Worm (Caenorhabditis elegans) whole organism, young adult: ENCODE measurements around the gene F20B10.3.

Experiments
- C17E4.6 ChIP-seq: fragments of 200-800 bp; sonication (Bioruptor generic); IDR thresholded peaks from 2 replicates; pipeline ENCODE4 v1.3.6; 2022; ENCODE audit warnings: missing genetic modification reagents, missing genetic modification characterization, missing compliant biosample characterization
- D2030.7 ChIP-seq: fragments of 200-800 bp; sonication (Bioruptor generic); IDR thresholded peaks from 2 replicates; pipeline ENCODE4 v1.3.6; 2022; ENCODE audit warnings: missing genetic modification reagents, missing genetic modification characterization, missing compliant biosample characterization
- F10E7.11 ChIP-seq: sonication (generic microtip); optimal IDR thresholded peaks from 2 replicates; lab custom pipeline; 2017; ENCODE audit warnings: mild to moderate bottlenecking, missing genetic modification characterization, moderate library complexity, missing compliant biosample characterization
- F33H1.4 ChIP-seq: fragments of 200-800 bp; sonication (Bioruptor generic); IDR thresholded peaks from 2 replicates; pipeline ENCODE4 v1.3.6; 2022; ENCODE audit warnings: missing genetic modification reagents, missing genetic modification characterization, missing compliant biosample characterization
- F57C9.4 ChIP-seq: sonication (generic microtip); optimal IDR thresholded peaks from 2 replicates; lab custom pipeline; 2017; ENCODE audit warnings: mild to moderate bottlenecking, missing genetic modification characterization, missing compliant biosample characterization
- K11D2.4 ChIP-seq: fragments of 200-800 bp; sonication (Bioruptor generic); IDR thresholded peaks from 2 replicates; pipeline ENCODE4 v1.3.6; 2022; ENCODE audit warnings: missing genetic modification reagents, missing genetic modification characterization, missing compliant biosample characterization
- Y95B8A.8 ChIP-seq: fragments of 200-800 bp; sonication (Bioruptor generic); IDR thresholded peaks from 2 replicates; pipeline ENCODE4 v1.3.6; 2022; ENCODE audit warnings: missing genetic modification reagents, missing genetic modification characterization, missing compliant biosample characterization
- ZK185.1 ChIP-seq: sonication (generic microtip); optimal IDR thresholded peaks from 2 replicates; lab custom pipeline; 2016; ENCODE audit warnings: mild to moderate bottlenecking, missing genetic modification characterization, missing compliant biosample characterization; ENCODE audit not compliant: poor library complexity, severe bottlenecking
- attf-5 ChIP-seq: fragments of 200-800 bp; sonication (Bioruptor generic); optimal IDR thresholded peaks from 2 replicates; lab custom pipeline; 2018; ENCODE audit warnings: mild to moderate bottlenecking, missing genetic modification characterization, missing compliant biosample characterization
- cebp-2 ChIP-seq: fragments of 200-800 bp; sonication (Bioruptor generic); IDR thresholded peaks from 2 replicates; pipeline ENCODE4 v1.3.6; 2022; ENCODE audit warnings: missing genetic modification characterization, missing compliant biosample characterization
- ceh-27 ChIP-seq: fragments of 200-800 bp; sonication (Bioruptor generic); optimal IDR thresholded peaks from 2 replicates; lab custom pipeline; 2018; ENCODE audit warnings: mild to moderate bottlenecking, missing genetic modification characterization, moderate library complexity, missing compliant biosample characterization
- ceh-91 ChIP-seq: fragments of 200-800 bp; sonication (Bioruptor generic); IDR thresholded peaks from 2 replicates; pipeline ENCODE4 v1.3.6; 2022; ENCODE audit warnings: missing genetic modification reagents, missing genetic modification characterization, missing compliant biosample characterization
- chd-7 ChIP-seq: sonication (generic microtip); optimal IDR thresholded peaks from 2 replicates; lab custom pipeline; 2016; ENCODE audit warnings: mild to moderate bottlenecking, missing genetic modification characterization, moderate library complexity, missing compliant biosample characterization
- die-1 ChIP-seq: sonication (generic microtip); optimal IDR thresholded peaks from 2 replicates; lab custom pipeline; 2016; ENCODE audit warnings: missing genotype, mild to moderate bottlenecking, missing genetic modification characterization, missing compliant biosample characterization
- dpff-1 ChIP-seq: sonication (generic microtip); optimal IDR thresholded peaks from 2 replicates; lab custom pipeline; 2017; ENCODE audit warnings: mild to moderate bottlenecking, missing genetic modification characterization, missing compliant biosample characterization
- dpl-1 ChIP-seq: fragments of 150-350 bp; optimal IDR thresholded peaks from 2 replicates; lab custom pipeline; 2014; ENCODE audit warnings: missing biosample characterization, missing genetic modification reagents, missing genetic modification characterization
- efl-1 ChIP-seq: fragments of 150-350 bp; optimal IDR thresholded peaks from 2 replicates; lab custom pipeline; 2014; ENCODE audit warnings: missing biosample characterization, missing genetic modification reagents, missing genetic modification characterization
- egl-44 ChIP-seq: fragments of 200-800 bp; sonication (Bioruptor generic); IDR thresholded peaks from 2 replicates; pipeline ENCODE4 v1.3.6; 2022; ENCODE audit warnings: missing genetic modification reagents, missing genetic modification characterization, missing compliant biosample characterization
- egrh-3 ChIP-seq: fragments of 200-800 bp; sonication (Bioruptor generic); IDR thresholded peaks from 2 replicates; pipeline ENCODE4 v1.3.6; 2022; ENCODE audit warnings: missing genetic modification reagents, missing genetic modification characterization, missing compliant biosample characterization
- ekl-4 ChIP-seq: fragments of 200-800 bp; sonication (Bioruptor generic); IDR thresholded peaks from 2 replicates; pipeline ENCODE4 v1.3.6; 2022; ENCODE audit warnings: missing genetic modification reagents, missing genetic modification characterization, missing compliant biosample characterization
- ets-4 ChIP-seq: fragments of 200-800 bp; sonication (Bioruptor generic); optimal IDR thresholded peaks from 2 replicates; lab custom pipeline; 2018; ENCODE audit warnings: mild to moderate bottlenecking, missing genetic modification characterization, missing compliant biosample characterization
- fkh-3 ChIP-seq: sonication (generic microtip); optimal IDR thresholded peaks from 2 replicates; lab custom pipeline; 2016; ENCODE audit warnings: mild to moderate bottlenecking, missing genetic modification characterization, missing compliant biosample characterization
- him-1 ChIP-seq: sonication (generic microtip); optimal IDR thresholded peaks from 2 replicates; lab custom pipeline; 2016; ENCODE audit warnings: missing genotype, missing genetic modification reagents, missing genetic modification characterization, missing compliant biosample characterization
- hmg-1.2 ChIP-seq: fragments of 200-800 bp; sonication (Bioruptor generic); IDR thresholded peaks from 2 replicates; pipeline ENCODE4 v1.3.6; 2022; ENCODE audit warnings: missing genetic modification reagents, missing genetic modification characterization, missing compliant biosample characterization
- let-526 ChIP-seq: fragments of 200-800 bp; sonication (Bioruptor generic); IDR thresholded peaks from 2 replicates; pipeline ENCODE4 v1.3.6; 2022; ENCODE audit warnings: missing genetic modification reagents, missing genetic modification characterization, missing compliant biosample characterization
- let-607 ChIP-seq, 2 experiments: fragments of 200-800 bp in 1 of 2; sonication (Bioruptor generic) in 1 of 2; sonication (generic microtip) in 1 of 2; optimal IDR thresholded peaks; 2 replicates each; lab custom pipeline; 2016 to 2018; ENCODE audit warnings: mild to moderate bottlenecking in 2 of 2, missing compliant biosample characterization in 2 of 2, missing genetic modification characterization in 2 of 2, moderate library complexity in 2 of 2, missing genotype in 1 of 2
- lin-26 ChIP-seq: fragments of 200-800 bp; sonication (Bioruptor generic); IDR thresholded peaks from 2 replicates; pipeline ENCODE4 v1.3.6; 2022; ENCODE audit warnings: missing genetic modification reagents, missing genetic modification characterization, missing compliant biosample characterization
- lin-54 ChIP-seq: fragments of 200-800 bp; sonication (Bioruptor generic); optimal IDR thresholded peaks from 2 replicates; lab custom pipeline; 2018; ENCODE audit warnings: mild to moderate bottlenecking, missing genetic modification characterization, missing compliant biosample characterization
- lir-1 ChIP-seq: fragments of 200-800 bp; sonication (Bioruptor generic); conservative IDR thresholded peaks from 2 replicates; pipeline ENCODE4 v1.3.6; 2022; ENCODE audit warnings: missing genetic modification reagents, missing genetic modification characterization, missing compliant biosample characterization
- lsl-1 ChIP-seq: fragments of 200-800 bp; sonication (Bioruptor generic); optimal IDR thresholded peaks from 2 replicates; lab custom pipeline; 2018; ENCODE audit warnings: mild to moderate bottlenecking, missing genetic modification characterization, moderate library complexity, missing compliant biosample characterization
- madf-10 ChIP-seq: sonication (generic microtip); optimal IDR thresholded peaks from 2 replicates; lab custom pipeline; 2016; ENCODE audit warnings: mild to moderate bottlenecking, missing genetic modification characterization, missing compliant biosample characterization
- madf-6 ChIP-seq: fragments of 200-800 bp; sonication (Bioruptor generic); IDR thresholded peaks from 2 replicates; pipeline ENCODE4 v1.3.6; 2022; ENCODE audit warnings: missing genetic modification reagents, missing genetic modification characterization, missing compliant biosample characterization
- madf-8 ChIP-seq: fragments of 200-800 bp; sonication (Bioruptor generic); conservative IDR thresholded peaks from 2 replicates; pipeline ENCODE4 v1.3.6; 2022; ENCODE audit warnings: missing genetic modification reagents, missing genetic modification characterization, missing compliant biosample characterization
- mxl-1 ChIP-seq: sonication (generic microtip); optimal IDR thresholded peaks from 2 replicates; lab custom pipeline; 2016; ENCODE audit warnings: missing genetic modification characterization, missing compliant biosample characterization
- rcor-1 ChIP-seq: fragments of 200-800 bp; sonication (Bioruptor generic); IDR thresholded peaks from 2 replicates; pipeline ENCODE4 v1.3.6; 2022; ENCODE audit warnings: missing genetic modification reagents, missing genetic modification characterization, missing compliant biosample characterization
- snpc-4 ChIP-seq, 5 experiments: fragments of 150-350 bp in 1 of 5; sonication (generic microtip) in 4 of 5; optimal IDR thresholded peaks; 2 replicates each; lab custom pipeline; 2014 to 2018; ENCODE audit warnings: missing genetic modification characterization in 5 of 5, missing biosample characterization in 3 of 5, antibody characterized with exemption in 2 of 5, mild to moderate bottlenecking in 2 of 5, missing compliant biosample characterization in 2 of 5, missing genotype in 2 of 5, moderate library complexity in 2 of 5, missing genetic modification reagents in 1 of 5
- sptf-2 ChIP-seq: fragments of 200-800 bp; sonication (Bioruptor generic); optimal IDR thresholded peaks from 2 replicates; lab custom pipeline; 2018; ENCODE audit warnings: mild to moderate bottlenecking, missing genetic modification characterization, missing compliant biosample characterization
- tbp1 ChIP-seq: fragments of 200-800 bp; sonication (Bioruptor generic); optimal IDR thresholded peaks from 2 replicates; lab custom pipeline; 2018; ENCODE audit warnings: mild to moderate bottlenecking, missing genetic modification characterization, missing compliant biosample characterization
- xnd-1 ChIP-seq: sonication (generic microtip); optimal IDR thresholded peaks from 2 replicates; lab custom pipeline; 2016; ENCODE audit warnings: missing genotype, missing genetic modification reagents, missing genetic modification characterization, missing compliant biosample characterization
- zfh-2 ChIP-seq: fragments of 200-800 bp; sonication (Bioruptor generic); conservative IDR thresholded peaks from 2 replicates; pipeline ENCODE4 v1.3.6; 2022; ENCODE audit warnings: missing genetic modification reagents, missing genetic modification characterization, missing compliant biosample characterization
- ztf-6 ChIP-seq: fragments of 200-800 bp; sonication (Bioruptor generic); IDR thresholded peaks from 2 replicates; pipeline ENCODE4 v1.3.6; 2022; ENCODE audit warnings: missing genetic modification reagents, missing genetic modification characterization, missing compliant biosample characterization

The F20B10.3 gene

DNA sequence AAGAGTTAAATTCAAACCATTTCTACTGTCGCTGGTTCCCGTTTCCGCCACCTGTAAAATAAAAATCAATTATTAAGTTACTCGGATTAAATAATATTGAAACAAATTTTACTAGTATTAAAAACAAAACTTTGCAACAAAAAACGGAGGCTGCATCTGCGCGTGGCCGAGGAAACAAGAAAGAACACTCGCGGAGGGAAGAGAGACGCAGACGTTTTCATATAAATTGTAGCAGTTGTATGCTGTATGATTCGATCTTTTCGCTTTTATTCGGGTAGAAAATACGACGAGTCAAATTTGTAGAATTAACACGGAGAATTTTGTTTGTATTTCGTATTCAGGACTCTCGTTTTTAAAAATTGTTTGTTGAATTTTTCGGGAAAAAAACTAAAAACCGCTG lies 22.4 kb upstream of the F20B10.3 start, which contains the start of gene B0001.3:
Gene B0001.3, minus strand, starts transcription at position 55 of the 400 bp plus-strand sequence.
- no peak for TF ChIP-seq rcor-1
- TF ChIP-seq let-526: no peak
- TF ChIP-seq F10E7.11 (tag; lab: Kevin White, UChicago): no peak
- TF ChIP-seq xnd-1 (tag; lab: Kevin White, UChicago): no peak

ce11 chrIV:12149609-12150008 lies 18.4 kb upstream of the F20B10.3 start:
- no peak for TF ChIP-seq mxl-1 (tag; lab: Kevin White, UChicago)
- no peak for TF ChIP-seq ztf-6
- no peak for TF ChIP-seq K11D2.4
- no peak for TF ChIP-seq D2030.7
- no peak for TF ChIP-seq egrh-3
- TF ChIP-seq let-607 (tag; optimal IDR thresholded peaks at IDR 0.05; lab: Kevin White, UChicago): no peak
- TF ChIP-seq ets-4 (GFP tag; lab: Kevin White, UChicago): no peak
- TF ChIP-seq zfh-2: no peak
- no peak for TF ChIP-seq fkh-3 (tag; lab: Kevin White, UChicago)
- TF ChIP-seq ceh-27: no peak
- no peak for TF ChIP-seq die-1 (tag; lab: Kevin White, UChicago)
- no peak for TF ChIP-seq dpl-1
- no peak for TF ChIP-seq egl-44 (GFP tag; lab: Robert Waterston, UW)
- no peak for TF ChIP-seq lin-26 (GFP tag; lab: Robert Waterston, UW)
- no peak for TF ChIP-seq cebp-2 (GFP tag; lab: Robert Waterston, UW)
- no peak for TF ChIP-seq ekl-4 (GFP tag; lab: Robert Waterston, UW)
- TF ChIP-seq attf-5 (GFP tag; lab: Kevin White, UChicago): no peak

ce11 chrIV:12150877-12151276 lies 17.2 kb upstream of the F20B10.3 start, which contains the start of gene B0001.2:
Gene B0001.2 (minus strand): TSS chrIV:12150977.
- TF ChIP-seq dpff-1 (tag; lab: Kevin White, UChicago) (no peak), lin-26 (GFP tag; lab: Robert Waterston, UW) (0 out of 2 replicates have a peak, but pooled peaks have one; percentile 50), lir-1 (GFP tag; lab: Robert Waterston, UW) (no peak), Y95B8A.8 (GFP tag; lab: Robert Waterston, UW) (no peak), hmg-1.2 (GFP tag; lab: Robert Waterston, UW) (0 out of 2 replicates have a peak, but pooled peaks have one; percentile 17), him-1 (no peak), sptf-2 (GFP tag; lab: Kevin White, UChicago) (no peak), F33H1.4 (GFP tag; lab: Robert Waterston, UW) (no peak), C17E4.6 (GFP tag; lab: Robert Waterston, UW) (no peak), F57C9.4 (tag; lab: Kevin White, UChicago) (no peak)
- TF ChIP-seq, all 124 proteins: peak for 2

- TF ChIP-seq lsl-1 (GFP tag; lab: Kevin White, UChicago) (peak; percentile 90), F33H1.4 (GFP tag; lab: Robert Waterston, UW) (peak; percentile 86), madf-10 (tag; lab: Kevin White, UChicago) (no peak), ceh-27 (no peak), snpc-4 (GFP tag; optimal IDR thresholded peaks at IDR 0.05; lab: Kevin White, UChicago) (no peak), snpc-4 (tag; optimal IDR thresholded peaks at IDR 0.05; lab: Kevin White, UChicago) (peak in 1 of 4 experiments; percentile 36), rcor-1 (no peak), egrh-3 (no peak), chd-7 (tag; lab: Kevin White, UChicago) (no peak), efl-1 (GFP tag; lab: Kevin White, UChicago) (peak; percentile 69), xnd-1 (tag; lab: Kevin White, UChicago) (peak; percentile 83), madf-8 (GFP tag; lab: Robert Waterston, UW) (peak; percentile 76), tbp1 (GFP tag; lab: Kevin White, UChicago) (peak; percentile 22), him-1 (no peak), lin-54 (GFP tag; lab: Kevin White, UChicago) (peak; percentile 66), ceh-91 (GFP tag; lab: Robert Waterston, UW) (peak; percentile 65; the same call in 1 of the 2 replicates), ZK185.1 (no peak), madf-6 (GFP tag; lab: Robert Waterston, UW) (peak; percentile 88), D2030.7 (peak; percentile 46; the same call in 1 of the 2 replicates)
Observed at ce11 chrIV:12154195-12154677, 13.8 kb upstream of the F20B10.3 start, which contains the start of gene B0001.7. Gene B0001.7 (minus strand): TSS chrIV:12154245.
